Worm (Caenorhabditis elegans) whole organism, L1 larva: ENCODE measurements around the gene srg-50.
A peak's percentile ranks its signal among the peaks of the same experiment; 100 is the strongest.

Experiments used
- C04F5.9 ChIP-seq: sonication (generic microtip); optimal IDR thresholded peaks from 2 replicates; lab custom pipeline; 2016; ENCODE audit warnings: missing genetic modification characterization, missing compliant biosample characterization
- C16A3.4 ChIP-seq: fragments of 150-350 bp; optimal IDR thresholded peaks from 2 replicates; lab custom pipeline; 2014; ENCODE audit warnings: missing biosample characterization, missing genetic modification characterization
- F16B12.6 ChIP-seq: fragments of 150-350 bp; optimal IDR thresholded peaks from 2 replicates; lab custom pipeline; 2014; ENCODE audit warnings: missing biosample characterization, missing genetic modification characterization
- Y116A8C.19 ChIP-seq: sonication (generic microtip); optimal IDR thresholded peaks from 2 replicates; lab custom pipeline; 2016; ENCODE audit warnings: missing compliant biosample characterization, missing genetic modification characterization, borderline replicate concordance
- aha-1 ChIP-seq: fragments of 150-350 bp; optimal IDR thresholded peaks from 2 replicates; lab custom pipeline; 2014; ENCODE audit warnings: missing biosample characterization, missing genetic modification characterization
- alr-1 ChIP-seq: fragments of 200-800 bp; sonication (Bioruptor generic); optimal IDR thresholded peaks from 2 replicates; lab custom pipeline; 2018; ENCODE audit warnings: borderline replicate concordance, mild to moderate bottlenecking, missing genetic modification characterization, missing compliant biosample characterization
- ama-1 ChIP-seq: fragments of 150-350 bp; optimal IDR thresholded peaks from 2 replicates; lab custom pipeline; 2014
- blmp-1 ChIP-seq: fragments of 150-350 bp; optimal IDR thresholded peaks from 2 replicates; lab custom pipeline; 2014; ENCODE audit warnings: missing biosample characterization, missing genetic modification characterization
- ceh-63 ChIP-seq: fragments of 200-800 bp; sonication (Bioruptor generic); optimal IDR thresholded peaks from 2 replicates; lab custom pipeline; 2018; ENCODE audit warnings: mild to moderate bottlenecking, missing genetic modification characterization, missing compliant biosample characterization
- ceh-88 ChIP-seq: fragments of 200-800 bp; sonication (Bioruptor generic); IDR thresholded peaks from 2 replicates; pipeline ENCODE4 v1.3.6; 2022; ENCODE audit warnings: missing genetic modification characterization, missing compliant biosample characterization
- ceh-90 ChIP-seq: sonication (generic microtip); optimal IDR thresholded peaks from 2 replicates; lab custom pipeline; 2016; ENCODE audit warnings: missing genetic modification characterization, missing compliant biosample characterization
- ces-1 ChIP-seq: fragments of 150-350 bp; optimal IDR thresholded peaks from 2 replicates; lab custom pipeline; 2014; ENCODE audit warnings: missing biosample characterization, missing genetic modification reagents, missing genetic modification characterization
- efl-1 ChIP-seq, 4 experiments: fragments of 150-350 bp; optimal IDR thresholded peaks in 3 of 4; peaks in 1 of 4; 1 replicate in 1 of 4; 2 replicates in 3 of 4; lab custom pipeline; 2014; ENCODE audit warnings: missing biosample characterization in 2 of 4, missing genetic modification characterization in 2 of 4, missing genetic modification reagents in 2 of 4
- elt-2 ChIP-seq: sonication (generic microtip); optimal IDR thresholded peaks from 2 replicates; lab custom pipeline; 2016; ENCODE audit warnings: missing genetic modification characterization, mild to moderate bottlenecking, inconsistent platforms, missing compliant biosample characterization, missing genetic modification reagents
- elt-3 ChIP-seq, 6 experiments: fragments of 150-350 bp in 1 of 6; sonication (generic microtip); optimal IDR thresholded peaks; 2 replicates each; lab custom pipeline; 2017 to 2018; ENCODE audit warnings: missing biosample characterization in 6 of 6, missing genetic modification characterization in 6 of 6, inconsistent platforms in 1 of 6
- ets-5 ChIP-seq: fragments of 200-800 bp; sonication (Bioruptor generic); IDR thresholded peaks from 2 replicates; pipeline ENCODE4 v1.3.6; 2022; ENCODE audit warnings: missing genetic modification characterization, missing compliant biosample characterization
- fkh-4 ChIP-seq: sonication (generic microtip); optimal IDR thresholded peaks from 2 replicates; lab custom pipeline; 2016; ENCODE audit warnings: missing compliant biosample characterization, missing genetic modification characterization, borderline replicate concordance
- fkh-8 ChIP-seq: sonication (generic microtip); optimal IDR thresholded peaks from 2 replicates; lab custom pipeline; 2016; ENCODE audit warnings: mild to moderate bottlenecking, missing genetic modification characterization, missing compliant biosample characterization
- grh-1 ChIP-seq: fragments of 200-800 bp; sonication (Bioruptor generic); IDR thresholded peaks from 2 replicates; pipeline ENCODE4 v1.3.6; 2022; ENCODE audit warnings: missing genetic modification reagents, missing genetic modification characterization, missing compliant biosample characterization
- hlh-4 ChIP-seq: sonication (generic microtip); optimal IDR thresholded peaks from 2 replicates; lab custom pipeline; 2016; ENCODE audit warnings: mild to moderate bottlenecking, missing genetic modification characterization, missing compliant biosample characterization
- hpl-2 ChIP-seq: fragments of 150-350 bp; optimal IDR thresholded peaks from 2 replicates; lab custom pipeline; 2014; ENCODE audit warnings: missing biosample characterization, missing genetic modification reagents, missing genetic modification characterization
- irx-1 ChIP-seq: sonication (generic microtip); optimal IDR thresholded peaks from 2 replicates; lab custom pipeline; 2016; ENCODE audit warnings: missing genetic modification characterization, missing compliant biosample characterization
- jun-1 ChIP-seq: fragments of 150-350 bp; optimal IDR thresholded peaks from 2 replicates; lab custom pipeline; 2014; ENCODE audit warnings: missing biosample characterization, missing genetic modification reagents, missing genetic modification characterization
- lin-13 ChIP-seq: fragments of 150-350 bp; optimal IDR thresholded peaks from 2 replicates; lab custom pipeline; 2014; ENCODE audit warnings: missing biosample characterization, missing genetic modification reagents, missing genetic modification characterization
- lin-14 ChIP-seq: fragments of 200-800 bp; sonication (Bioruptor generic); optimal IDR thresholded peaks from 2 replicates; lab custom pipeline; 2018; ENCODE audit warnings: mild to moderate bottlenecking, missing genetic modification characterization, moderate library complexity, missing compliant biosample characterization
- lin-35 ChIP-seq, 2 experiments: fragments of 150-350 bp; optimal IDR thresholded peaks; 2 replicates each; lab custom pipeline; 2014; ENCODE audit warnings: missing biosample characterization in 2 of 2, missing genetic modification characterization in 2 of 2, missing genetic modification reagents in 2 of 2
- lsy-2 ChIP-seq, 2 experiments: fragments of 150-350 bp; optimal IDR thresholded peaks; 2 replicates each; lab custom pipeline; 2014; ENCODE audit warnings: missing biosample characterization in 2 of 2, missing genetic modification characterization in 2 of 2
- mef-2 ChIP-seq: fragments of 150-350 bp; optimal IDR thresholded peaks from 2 replicates; lab custom pipeline; 2014; ENCODE audit warnings: missing biosample characterization, missing genetic modification characterization
- mep-1 ChIP-seq: fragments of 150-350 bp; optimal IDR thresholded peaks from 2 replicates; lab custom pipeline; 2014; ENCODE audit warnings: missing biosample characterization, missing genetic modification characterization
- nhr-11 ChIP-seq: fragments of 150-350 bp; optimal IDR thresholded peaks from 2 replicates; lab custom pipeline; 2014; ENCODE audit warnings: missing biosample characterization, missing genetic modification characterization
- nhr-19 ChIP-seq: fragments of 200-800 bp; sonication (Bioruptor generic); conservative IDR thresholded peaks from 2 replicates; pipeline ENCODE4 v1.3.6; 2022; ENCODE audit warnings: missing genetic modification characterization, missing compliant biosample characterization
- nhr-20 ChIP-seq: sonication (generic microtip); optimal IDR thresholded peaks from 2 replicates; lab custom pipeline; 2016; ENCODE audit warnings: mild to moderate bottlenecking, missing genetic modification characterization, missing compliant biosample characterization
- nhr-47 ChIP-seq: sonication (generic microtip); optimal IDR thresholded peaks from 2 replicates; lab custom pipeline; 2016; ENCODE audit warnings: mild to moderate bottlenecking, missing genetic modification characterization, moderate library complexity, missing compliant biosample characterization
- nhr-71 ChIP-seq: sonication (generic microtip); optimal IDR thresholded peaks from 2 replicates; lab custom pipeline; 2016; ENCODE audit warnings: mild to moderate bottlenecking, missing genetic modification characterization, moderate library complexity, missing compliant biosample characterization
- nhr-77 ChIP-seq: fragments of 150-350 bp; optimal IDR thresholded peaks from 2 replicates; lab custom pipeline; 2014; ENCODE audit warnings: missing biosample characterization, missing genetic modification characterization
- nhr-85 ChIP-seq: sonication (generic microtip); peaks from one replicate; lab custom pipeline; 2016; ENCODE audit warnings: missing genetic modification characterization, inconsistent platforms, missing compliant biosample characterization
- nhr-90 ChIP-seq: sonication (generic microtip); optimal IDR thresholded peaks from 2 replicates; lab custom pipeline; 2016; ENCODE audit warnings: mild to moderate bottlenecking, missing genetic modification characterization, missing compliant biosample characterization; ENCODE audit not compliant: poor library complexity
- pag-3 ChIP-seq: sonication (generic microtip); optimal IDR thresholded peaks from 2 replicates; lab custom pipeline; 2017; ENCODE audit warnings: missing genetic modification characterization, mild to moderate bottlenecking, missing compliant biosample characterization, antibody characterized with exemption, borderline replicate concordance; ENCODE audit not compliant: insufficient read depth
- pax-3 ChIP-seq: fragments of 200-800 bp; sonication (Bioruptor generic); optimal IDR thresholded peaks from 2 replicates; lab custom pipeline; 2018; ENCODE audit warnings: mild to moderate bottlenecking, missing genetic modification characterization, moderate library complexity, missing compliant biosample characterization
- pqm-1 ChIP-seq: sonication (generic microtip); optimal IDR thresholded peaks from 3 replicates; lab custom pipeline; 2017; ENCODE audit warnings: missing biosample characterization, missing genetic modification characterization
- rnt-1 ChIP-seq: sonication (generic microtip); optimal IDR thresholded peaks from 2 replicates; lab custom pipeline; 2016; ENCODE audit warnings: mild to moderate bottlenecking, missing genetic modification characterization, moderate library complexity, missing compliant biosample characterization
- skn-1 ChIP-seq: fragments of 150-350 bp; optimal IDR thresholded peaks from 2 replicates; lab custom pipeline; 2014; ENCODE audit warnings: missing biosample characterization, missing genetic modification characterization
- snu-23 ChIP-seq: sonication (generic microtip); optimal IDR thresholded peaks from 2 replicates; lab custom pipeline; 2016; ENCODE audit warnings: missing genetic modification characterization, missing compliant biosample characterization
- tbx-2 ChIP-seq: sonication (generic microtip); optimal IDR thresholded peaks from 2 replicates; lab custom pipeline; 2016; ENCODE audit warnings: missing genetic modification characterization, missing compliant biosample characterization
- tlp-1 ChIP-seq: fragments of 150-350 bp; optimal IDR thresholded peaks from 2 replicates; lab custom pipeline; 2014; ENCODE audit warnings: missing biosample characterization, missing genetic modification characterization
- unc-130 ChIP-seq: fragments of 150-350 bp; optimal IDR thresholded peaks from 2 replicates; lab custom pipeline; 2017; ENCODE audit warnings: missing biosample characterization, missing genetic modification characterization, inconsistent platforms
- unc-30 ChIP-seq: sonication (generic microtip); optimal IDR thresholded peaks from 2 replicates; lab custom pipeline; 2017; ENCODE audit warnings: missing biosample characterization, missing genetic modification characterization
- unc-62 ChIP-seq: fragments of 150-350 bp; optimal IDR thresholded peaks from 2 replicates; lab custom pipeline; 2014; ENCODE audit warnings: missing biosample characterization, missing genetic modification reagents, missing genetic modification characterization
- unc-98 ChIP-seq: fragments of 200-800 bp; sonication (Bioruptor generic); IDR thresholded peaks from 2 replicates; pipeline ENCODE4 v1.3.6; 2022; ENCODE audit warnings: missing genetic modification characterization, missing compliant biosample characterization
- ztf-4 ChIP-seq: fragments of 150-350 bp; optimal IDR thresholded peaks from 2 replicates; lab custom pipeline; 2014; ENCODE audit warnings: missing biosample characterization, missing genetic modification characterization

srg-50 gene

DNA sequence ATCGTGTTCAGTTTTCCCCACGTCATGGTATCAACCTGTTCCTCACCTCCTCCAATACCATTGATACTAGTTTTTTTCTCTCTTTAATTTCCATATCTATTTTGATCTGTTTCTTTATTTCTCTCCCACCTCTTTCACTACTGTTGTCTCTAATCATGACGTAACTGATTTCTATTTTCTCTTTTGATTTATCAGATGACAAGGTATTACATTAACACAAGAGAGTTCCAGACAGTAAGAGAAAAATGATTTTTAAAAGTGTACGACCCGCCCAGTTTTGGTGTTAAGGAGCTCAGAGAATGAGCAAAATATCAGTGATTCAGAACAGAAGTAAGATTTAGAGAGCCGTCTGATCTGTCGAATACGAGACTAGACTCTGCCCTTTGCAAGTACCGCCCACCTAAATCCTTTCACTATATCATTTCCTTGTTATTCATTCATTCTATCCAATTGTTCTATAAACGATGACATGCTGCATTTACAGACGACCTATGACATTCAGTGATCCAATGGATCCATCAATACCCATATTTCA, 25.2 kb downstream of the srg-50 start, which contains the start of gene nhr-105 (continued):
- no peak for TF ChIP-seq alr-1 (tag; lab: Kevin White, UChicago)
- no peak for TF ChIP-seq rnt-1
- TF ChIP-seq C04F5.9 = no peak
- no peak for TF ChIP-seq unc-30 (tag; lab: Kevin White, UChicago)
- TF ChIP-seq ces-1 = no peak
- TF ChIP-seq aha-1 (tag; lab: Kevin White, UChicago) = no peak
- TF ChIP-seq ceh-88 (GFP tag; lab: Robert Waterston, UW) = no peak
- TF ChIP-seq ceh-90 = no peak
- TF ChIP-seq ama-1 (lab: Kevin White, UChicago) = no peak
- peak; percentile 22 for TF ChIP-seq hpl-2 (GFP tag; lab: Kevin White, UChicago)
- TF ChIP-seq skn-1 = peak; percentile 25
- TF ChIP-seq Y116A8C.19 (tag; lab: Kevin White, UChicago) = no peak
- TF ChIP-seq lsy-2 (tag; optimal IDR thresholded peaks at IDR 0.05; lab: Kevin White, UChicago) = peak; percentile 38 to 61
- TF ChIP-seq hlh-4 = no peak
- TF ChIP-seq tbx-2 = peak; percentile 62
- TF ChIP-seq fkh-8 (tag; lab: Kevin White, UChicago) = peak; percentile 83
- peak; percentile 42 for TF ChIP-seq blmp-1 (tag; lab: Kevin White, UChicago)
- no peak for TF ChIP-seq F16B12.6
- peak; percentile 73 for TF ChIP-seq nhr-47 (tag; lab: Kevin White, UChicago)
- TF ChIP-seq nhr-77 = no peak
- TF ChIP-seq lin-14 (GFP tag; lab: Kevin White, UChicago) = peak; percentile 79
- TF ChIP-seq mep-1 = peak; percentile 44
- TF ChIP-seq elt-2 (tag; lab: Kevin White, UChicago) = peak; percentile 70
- TF ChIP-seq unc-130 (tag; lab: Kevin White, UChicago) = no peak
- TF ChIP-seq pag-3 = no peak
- TF ChIP-seq jun-1 (tag; lab: Kevin White, UChicago) = peak; percentile 28
- peak; percentile 88 for TF ChIP-seq nhr-71 (tag; lab: Kevin White, UChicago)
- no peak for TF ChIP-seq ceh-63
- TF ChIP-seq nhr-20 = peak; percentile 88
- TF ChIP-seq lin-13 (GFP tag; lab: Kevin White, UChicago) = peak; percentile 39
- peak; percentile 79 for TF ChIP-seq snu-23
- TF ChIP-seq C16A3.4 = no peak
- TF ChIP-seq, all 84 proteins: peak for 34

DNA sequence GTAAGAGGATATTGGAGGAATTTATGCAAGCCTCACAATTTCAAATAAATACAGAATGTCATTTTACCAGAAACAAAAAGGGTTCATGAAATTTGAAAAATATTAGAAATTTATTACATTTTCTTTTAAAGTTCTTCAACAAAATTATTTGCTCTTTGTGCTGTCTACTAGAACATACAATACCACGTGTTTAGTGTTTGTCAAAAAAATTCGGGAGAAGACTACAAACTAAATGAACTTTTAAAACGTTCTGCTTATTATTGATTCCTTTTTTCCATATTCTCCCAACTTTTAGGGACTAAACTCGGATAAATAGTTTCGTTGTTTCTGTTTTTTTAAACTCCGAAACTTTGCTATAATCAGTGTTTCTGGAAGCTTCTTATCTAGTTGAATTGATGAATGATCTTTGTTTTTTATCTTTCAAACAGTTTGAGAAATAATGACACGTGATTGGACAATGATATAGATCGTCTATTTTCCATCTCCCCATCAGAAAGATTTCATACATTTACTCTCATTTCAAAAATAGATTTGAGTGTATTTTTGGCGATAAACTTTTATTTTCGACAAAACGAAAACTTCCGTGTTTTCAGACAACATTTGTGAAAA, 26.2 kb downstream of the srg-50 start:
- TF ChIP-seq nhr-90 (tag; lab: Kevin White, UChicago) (peak; percentile 4), nhr-71 (tag; lab: Kevin White, UChicago) (peak; percentile 62), nhr-20 (peak; percentile 66), pqm-1 (tag; lab: Kevin White, UChicago) (no peak), elt-2 (tag; lab: Kevin White, UChicago) (peak; percentile 73), grh-1 (GFP tag; lab: Robert Waterston, UW) (peak; percentile 42; the same call in 1 of the 2 replicates), nhr-11 (no peak), unc-62 (GFP tag; lab: Kevin White, UChicago) (no peak), lin-35 (GFP tag; optimal IDR thresholded peaks at IDR 0.05; lab: Kevin White, UChicago) (peak in 1 of 2 experiments; percentile 66), fkh-4 (tag; lab: Kevin White, UChicago) (no peak), elt-3 (tag; optimal IDR thresholded peaks at IDR 0.05; lab: Kevin White, UChicago) (peak in 2 of 6 experiments; percentile 31 to 57), efl-1 (optimal IDR thresholded peaks at IDR 0.05; lab: Kevin White, UChicago) (no peak), efl-1 (GFP tag; optimal IDR thresholded peaks at IDR 0.05 in 1 of 2; lab: Kevin White, UChicago) (peak in 1 of 2 experiments; percentile 84), snu-23 (peak; percentile 50), tlp-1 (tag; lab: Kevin White, UChicago) (no peak), nhr-19 (GFP tag; lab: Robert Waterston, UW) (peak; percentile 57), mep-1 (peak; percentile 30), hpl-2 (GFP tag; lab: Kevin White, UChicago) (no peak), ets-5 (no peak), lin-14 (GFP tag; lab: Kevin White, UChicago) (peak; percentile 37), ztf-4 (peak; percentile 6), pax-3 (tag; lab: Kevin White, UChicago) (no peak), ceh-88 (GFP tag; lab: Robert Waterston, UW) (no peak), ces-1 (no peak), unc-98 (no peak), C04F5.9 (no peak), lsy-2 (tag; optimal IDR thresholded peaks at IDR 0.05; lab: Kevin White, UChicago) (peak in 1 of 2 experiments; percentile 33), nhr-85 (peak; percentile 85), blmp-1 (tag; lab: Kevin White, UChicago) (peak; percentile 10), mef-2 (tag; lab: Kevin White, UChicago) (no peak), nhr-47 (tag; lab: Kevin White, UChicago) (peak; percentile 4), irx-1 (tag; lab: Kevin White, UChicago) (no peak)
